Worm (Caenorhabditis elegans): ENCODE results near the gene F13A7.14.

- no peak for TF ChIP-seq snpc-4 (tag; optimal IDR thresholded peaks at IDR 0.05)
- TF ChIP-seq fkh-8 (tag; optimal IDR thresholded peaks at IDR 0.05), result no peak
- no peak for TF ChIP-seq C16A3.4 (tag; optimal IDR thresholded peaks at IDR 0.05)
- no peak for TF ChIP-seq isw-1 (GFP tag; IDR thresholded peaks at IDR 0.05)
- TF ChIP-seq lir-3 (tag; optimal IDR thresholded peaks at IDR 0.05; ENCODE audit: poor library complexity), result no peak
- TF ChIP-seq blmp-1 (tag; optimal IDR thresholded peaks at IDR 0.05), result no peak
- no peak for TF ChIP-seq jun-1 (tag; optimal IDR thresholded peaks at IDR 0.05)
- no peak for TF ChIP-seq lin-39 (tag; optimal IDR thresholded peaks at IDR 0.05)
- TF ChIP-seq tbx-2 (tag; optimal IDR thresholded peaks at IDR 0.05), result no peak
Measured at ce11 chrV:16405366-16405765, 3.7 kb downstream of the F13A7.14 start.
